Worm (Caenorhabditis elegans): ENCODE data around the gene Y51H4A.23.

- TF ChIP-seq dao-5 (tag; optimal IDR thresholded peaks at IDR 0.05) (no peak), W03F9.2 (tag; optimal IDR thresholded peaks at IDR 0.05) (no peak)
Observed at ce11 chrIV:16706950-16707349, 15.8 kb upstream of the Y51H4A.23 start.
